Worm (Caenorhabditis elegans): ENCODE results near the gene wee-1.3.

- TF ChIP-seq daf-12 (tag; optimal IDR thresholded peaks at IDR 0.05): no peak
- TF ChIP-seq hlh-30 (tag; optimal IDR thresholded peaks at IDR 0.05; ENCODE audit: insufficient read depth): no peak
- TF ChIP-seq mdl-1 (tag; optimal IDR thresholded peaks at IDR 0.05): no peak
- TF ChIP-seq zag-1 (tag; optimal IDR thresholded peaks at IDR 0.05): no peak
Observed at ce11 chrII:9735785-9736184, 19.5 kb upstream of the wee-1.3 start.

All from whole organism, L4 larva.